Worm (Caenorhabditis elegans) whole organism, midembryonic: ENCODE results near the gene F35H8.4.

Source experiments
- T22C8.4 ChIP-seq: fragments of 200-800 bp; sonication (Bioruptor generic); IDR thresholded peaks from 2 replicates; pipeline ENCODE4 v1.3.6; 2022; ENCODE audit warnings: missing genetic modification characterization, missing compliant biosample characterization
- cog-1 ChIP-seq: sonication (generic microtip); optimal IDR thresholded peaks from 2 replicates; lab custom pipeline; 2016; ENCODE audit warnings: missing genetic modification characterization, missing compliant biosample characterization
- flt-1 ChIP-seq: fragments of 200-800 bp; sonication (Bioruptor generic); IDR thresholded peaks from 2 replicates; pipeline ENCODE4 v1.3.6; 2022; ENCODE audit warnings: missing genetic modification characterization, missing compliant biosample characterization
- klf-2 ChIP-seq: fragments of 200-800 bp; sonication (Bioruptor generic); conservative IDR thresholded peaks from 2 replicates; pipeline ENCODE4 v1.3.6; 2022; ENCODE audit warnings: missing genetic modification reagents, missing genetic modification characterization, missing compliant biosample characterization
- med-1 ChIP-seq: sonication (generic microtip); optimal IDR thresholded peaks from 2 replicates; lab custom pipeline; 2017; ENCODE audit warnings: missing genetic modification characterization, mild to moderate bottlenecking, missing compliant biosample characterization, antibody characterized with exemption, missing genetic modification reagents; ENCODE audit not compliant: insufficient read depth
- ref-1 ChIP-seq: fragments of 200-800 bp; sonication (Bioruptor generic); conservative IDR thresholded peaks from 2 replicates; pipeline ENCODE4 v1.3.6; 2022; ENCODE audit warnings: missing genetic modification reagents, missing genetic modification characterization, missing compliant biosample characterization
- tab-1 ChIP-seq: fragments of 200-800 bp; sonication (Bioruptor generic); IDR thresholded peaks from 2 replicates; pipeline ENCODE4 v1.3.6; 2022; ENCODE audit warnings: missing genetic modification characterization, missing compliant biosample characterization
- ztf-23 ChIP-seq: fragments of 200-800 bp; sonication (Bioruptor generic); IDR thresholded peaks from 2 replicates; pipeline ENCODE4 v1.3.6; 2022; ENCODE audit warnings: missing genetic modification reagents, missing genetic modification characterization, missing compliant biosample characterization
- ztf-29 ChIP-seq: fragments of 200-800 bp; sonication (Bioruptor generic); IDR thresholded peaks from 2 replicates; pipeline ENCODE4 v1.3.6; 2022; ENCODE audit warnings: missing genetic modification reagents, missing genetic modification characterization, missing compliant biosample characterization

ce11 chrII:9522986-9523385 lies 36.8 kb downstream of the F35H8.4 start, which contains the start of gene AH6.17:
- TF ChIP-seq tab-1 (GFP tag; lab: Robert Waterston, UW) (no peak), cog-1 (tag; lab: Kevin White, UChicago) (no peak), flt-1 (GFP tag; lab: Robert Waterston, UW) (no peak), ztf-29 (no peak), klf-2 (GFP tag; lab: Robert Waterston, UW) (no peak), ref-1 (GFP tag; lab: Robert Waterston, UW) (no peak), ztf-23 (GFP tag; lab: Robert Waterston, UW) (no peak), med-1 (GFP tag; lab: Kevin White, UChicago) (no peak), T22C8.4 (GFP tag; lab: Robert Waterston, UW) (no peak)
